Fruit fly (Drosophila melanogaster): Measurements from ENCODE around the gene CG6763.
A peak's percentile ranks its signal among the peaks of the same experiment; 100 is the strongest.

CG6763 gene

DNA sequence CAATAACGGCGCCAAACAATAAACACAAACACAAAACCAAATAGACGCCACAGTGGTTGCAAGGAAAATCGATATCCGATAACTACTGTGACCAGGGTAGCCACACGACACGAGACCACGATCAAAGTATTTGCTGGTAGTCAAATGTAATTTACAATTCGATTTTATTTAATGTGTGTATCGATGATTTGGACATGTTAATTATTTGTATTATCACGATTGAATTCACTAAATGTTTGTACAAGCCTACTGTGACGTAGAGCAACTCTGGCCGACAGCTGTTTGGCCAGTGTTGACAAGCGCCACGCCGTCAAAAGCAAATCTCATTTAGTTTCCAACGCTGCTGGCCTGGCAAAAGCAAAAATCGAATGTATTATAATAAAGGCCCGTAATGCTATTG, 32.5 kb upstream of the CG6763 start, which contains the start of the genes Rad60 and EloA (continued):
- TF ChIP-seq CG31388 (GFP tag; optimal IDR thresholded peaks at IDR 0.05): peak; percentile 27
- TF ChIP-seq unc-4 (GFP tag; IDR thresholded peaks at IDR 0.05; ENCODE audit: partially characterized antibody): peak; percentile 65
- peak; percentile 7 for TF ChIP-seq CG31365 (tag; optimal IDR thresholded peaks at IDR 0.05)
- peak; percentile 53 for TF ChIP-seq CG11723 (GFP tag; optimal IDR thresholded peaks at IDR 0.05)
- TF ChIP-seq CG1602 (GFP tag; optimal IDR thresholded peaks at IDR 0.05): peak; percentile 63
- TF ChIP-seq HLH4C (GFP tag; IDR thresholded peaks at IDR 0.05; ENCODE audit: partially characterized antibody): peak; percentile 65; the same call in 2 of the 3 replicates
- peak; percentile 89 for TF ChIP-seq Ets97D (GFP tag; optimal IDR thresholded peaks at IDR 0.05)

- TF ChIP-seq Awh (GFP tag; IDR thresholded peaks at IDR 0.05) (peak; percentile 74; the same call in 1 of the 2 replicates), CG6272 (GFP tag; IDR thresholded peaks at IDR 0.05) (no peak; the same call in 1 of the 2 replicates), Ravus (GFP tag; IDR thresholded peaks at IDR 0.05) (peak; percentile 56), ERR (GFP tag; optimal IDR thresholded peaks at IDR 0.05) (no peak), pita (GFP tag; optimal IDR thresholded peaks at IDR 0.05) (no peak), klu (GFP tag; IDR thresholded peaks at IDR 0.05) (peak; percentile 80; the same call in 1 of the 2 replicates), CG33213 (GFP tag; optimal IDR thresholded peaks at IDR 0.05) (no peak), so (GFP tag; IDR thresholded peaks at IDR 0.05) (peak; percentile 91; the same call in 2 of the 3 replicates), dysf (GFP tag; IDR thresholded peaks at IDR 0.05) (peak; percentile 90), yki (optimal IDR thresholded peaks at IDR 0.05) (no peak), CG1602 (GFP tag; optimal IDR thresholded peaks at IDR 0.05) (peak; percentile 86), Atf-2 (GFP tag; optimal IDR thresholded peaks at IDR 0.05) (peak; percentile 12), sob (GFP tag; IDR thresholded peaks at IDR 0.05) (peak; percentile 94), CG7987 (GFP tag; optimal IDR thresholded peaks at IDR 0.05) (no peak), shn (GFP tag; optimal IDR thresholded peaks at IDR 0.05) (no peak), CG5245 (GFP tag; optimal IDR thresholded peaks at IDR 0.05) (peak; percentile 43), dmrt99B (tag; optimal IDR thresholded peaks at IDR 0.05) (peak; percentile 86), CG4282 (GFP tag; optimal IDR thresholded peaks at IDR 0.05) (no peak), fru (optimal IDR thresholded peaks at IDR 0.05) (no peak), ssp (GFP tag; IDR thresholded peaks at IDR 0.05) (peak; percentile 84), tx (GFP tag; optimal IDR thresholded peaks at IDR 0.05) (peak; percentile 24), Dek (tag; optimal IDR thresholded peaks at IDR 0.05) (peak; percentile 91), HHEX (GFP tag; optimal IDR thresholded peaks at IDR 0.05) (peak; percentile 82), CG6813 (GFP tag; optimal IDR thresholded peaks at IDR 0.05) (peak; percentile 66), Hr3 (GFP tag; optimal IDR thresholded peaks at IDR 0.05) (peak; percentile 91), CG6175 (GFP tag; IDR thresholded peaks at IDR 0.05) (no peak; the same call in 2 of the 3 replicates), CG8290 (GFP tag; optimal IDR thresholded peaks at IDR 0.05) (peak; percentile 30), CG8290 (tag; optimal IDR thresholded peaks at IDR 0.05) (no peak), Atf6 (GFP tag; IDR thresholded peaks at IDR 0.05) (peak; percentile 77), Dref (GFP tag; IDR thresholded peaks at IDR 0.05) (peak; percentile 79), Nf-YC (tag; optimal IDR thresholded peaks at IDR 0.05) (peak; percentile 78), pzg (GFP tag; optimal IDR thresholded peaks at IDR 0.05) (peak; percentile 37), CG4820 (GFP tag; optimal IDR thresholded peaks at IDR 0.05) (peak; percentile 58), CG1233 (GFP tag; optimal IDR thresholded peaks at IDR 0.05) (peak; percentile 69), CG7786 (GFP tag; optimal IDR thresholded peaks at IDR 0.05) (peak; percentile 39), CG11093 (GFP tag; IDR thresholded peaks at IDR 0.05) (no peak), nmo (GFP tag; optimal IDR thresholded peaks at IDR 0.05) (peak; percentile 87), unc-4 (GFP tag; IDR thresholded peaks at IDR 0.05; ENCODE audit: partially characterized antibody) (peak; percentile 68; the same call in 1 of the 2 replicates), nau (GFP tag; optimal IDR thresholded peaks at IDR 0.05) (no peak), lilli (GFP tag; optimal IDR thresholded peaks at IDR 0.05) (peak; percentile 77), CG30020 (tag; optimal IDR thresholded peaks at IDR 0.05) (peak; percentile 82), dm (GFP tag; optimal IDR thresholded peaks at IDR 0.05) (no peak), gro (GFP tag; optimal IDR thresholded peaks at IDR 0.05) (no peak), sqz (GFP tag; optimal IDR thresholded peaks at IDR 0.05) (peak; percentile 25), disco-r (GFP tag; optimal IDR thresholded peaks at IDR 0.05) (no peak), crol (GFP tag; IDR thresholded peaks at IDR 0.05) (no peak)
Measured at dm6 chr3R:23257986-23258427, 25.8 kb upstream of the CG6763 start, which contains the start of the genes wda and Pex11c. wda (minus strand) TSS chr3R:23258087. Pex11c (plus strand) TSS chr3R:23258365.

Measured in whole organism, embryonic.